Fruit fly (Drosophila melanogaster) whole organism, embryonic: Measurements from ENCODE around the gene CG16719.
A peak's percentile ranks its signal among the peaks of the same experiment; 100 is the strongest.

Experiments
- Adf1 ChIP-seq: fragments of 200-800 bp; sonication (Bioruptor generic); IDR thresholded peaks from 2 replicates; pipeline ENCODE4 v1.3.6; 2022; ENCODE audit warnings: missing biosample characterization, missing genetic modification characterization
- Aef1 ChIP-seq: fragments of 200-800 bp; sonication (Bioruptor generic); IDR thresholded peaks from 3 replicates; pipeline ENCODE4 v1.3.6; 2022; ENCODE audit warnings: missing biosample characterization, missing genetic modification characterization
- CG11696 ChIP-seq: fragments of 200-800 bp; sonication (Bioruptor generic); IDR thresholded peaks from 2 replicates; pipeline ENCODE4 v1.3.6; 2022; ENCODE audit warnings: missing biosample characterization, missing genetic modification characterization
- CG12071 ChIP-seq: fragments of 200-800 bp; sonication (Bioruptor generic); optimal IDR thresholded peaks from 3 replicates; lab custom pipeline; 2018; ENCODE audit warnings: missing biosample characterization, mild to moderate bottlenecking, missing genetic modification characterization
- CG12659 ChIP-seq: fragments of 200-800 bp; sonication (Bioruptor generic); optimal IDR thresholded peaks from 3 replicates; lab custom pipeline; 2017; ENCODE audit warnings: mild to moderate bottlenecking, missing biosample characterization, missing genetic modification reagents, missing genetic modification characterization
- CG14050 ChIP-seq: fragments of 200-800 bp; sonication (Bioruptor generic); IDR thresholded peaks from 3 replicates; pipeline ENCODE4 v1.3.6; 2022; ENCODE audit warnings: missing biosample characterization, missing genetic modification characterization
- CG14667 ChIP-seq: fragments of 200-800 bp; sonication (Bioruptor generic); IDR thresholded peaks from 2 replicates; pipeline ENCODE4 v1.3.6; 2022; ENCODE audit warnings: missing biosample characterization, missing genetic modification characterization
- CG14965 ChIP-seq: fragments of 200-800 bp; sonication (Bioruptor generic); optimal IDR thresholded peaks from 2 replicates; lab custom pipeline; 2016; ENCODE audit warnings: missing biosample characterization, missing genetic modification characterization, borderline replicate concordance
- CG1603 ChIP-seq: fragments of 200-800 bp; sonication (Bioruptor generic); optimal IDR thresholded peaks from 2 replicates; lab custom pipeline; 2019; ENCODE audit warnings: missing biosample characterization, mild to moderate bottlenecking, missing genetic modification characterization, moderate library complexity
- CG17328 ChIP-seq: fragments of 200-800 bp; sonication (Bioruptor generic); IDR thresholded peaks from 2 replicates; pipeline ENCODE4 v1.3.6; 2022; ENCODE audit warnings: missing biosample characterization, missing genetic modification characterization
- CG2116 ChIP-seq: fragments of 200-800 bp; sonication (Bioruptor generic); optimal IDR thresholded peaks from 3 replicates; lab custom pipeline; 2018; ENCODE audit warnings: missing biosample characterization, mild to moderate bottlenecking, missing genetic modification characterization
- CG2199 ChIP-seq: fragments of 200-800 bp; sonication (Bioruptor generic); IDR thresholded peaks from 3 replicates; pipeline ENCODE4 v1.3.6; 2022; ENCODE audit warnings: missing biosample characterization, missing genetic modification characterization
- CG4820 ChIP-seq: fragments of 200-800 bp; sonication (Bioruptor generic); optimal IDR thresholded peaks from 3 replicates; lab custom pipeline; 2016; ENCODE audit warnings: missing biosample characterization, missing genetic modification characterization
- CG6254 ChIP-seq: fragments of 200-800 bp; sonication (Bioruptor generic); optimal IDR thresholded peaks from 3 replicates; lab custom pipeline; 2017; ENCODE audit warnings: mild to moderate bottlenecking, missing biosample characterization, missing genetic modification reagents, missing genetic modification characterization
- CG6272 ChIP-seq: fragments of 200-800 bp; sonication (Bioruptor generic); IDR thresholded peaks from 2 replicates; pipeline ENCODE4 v1.3.6; 2022; ENCODE audit warnings: missing biosample characterization, missing genetic modification characterization
- CG6689 ChIP-seq: fragments of 200-800 bp; sonication (Bioruptor generic); IDR thresholded peaks from 2 replicates; pipeline ENCODE4 v1.3.6; 2022; ENCODE audit warnings: missing biosample characterization, missing genetic modification characterization
- CG6791 ChIP-seq: fragments of 200-800 bp; sonication (Bioruptor generic); IDR thresholded peaks from 3 replicates; pipeline ENCODE4 v1.3.6; 2022; ENCODE audit warnings: missing biosample characterization, missing genetic modification characterization; ENCODE audit not compliant: partially characterized antibody
- CG7556 ChIP-seq: fragments of 200-800 bp; sonication (Bioruptor generic); optimal IDR thresholded peaks from 2 replicates; lab custom pipeline; 2017; ENCODE audit warnings: missing biosample characterization, mild to moderate bottlenecking, missing genetic modification characterization
- CG8281 ChIP-seq: fragments of 200-800 bp; sonication (Bioruptor generic); optimal IDR thresholded peaks from 2 replicates; lab custom pipeline; 2018; ENCODE audit warnings: missing biosample characterization, mild to moderate bottlenecking, missing genetic modification characterization, moderate library complexity
- CoRest ChIP-seq: fragments of 200-800 bp; sonication (Bioruptor generic); optimal IDR thresholded peaks from 3 replicates; lab custom pipeline; 2018; ENCODE audit warnings: missing biosample characterization, mild to moderate bottlenecking, missing genetic modification characterization, moderate library complexity
- Eip74EF ChIP-seq, 2 experiments: fragments of 200-800 bp in 1 of 2; fragments of >200 bp in 1 of 2; sonication (Bioruptor generic) in 1 of 2; optimal IDR thresholded peaks; 2 replicates each; lab custom pipeline; 2017 to 2019; ENCODE audit warnings: missing biosample characterization in 2 of 2, missing genetic modification characterization in 2 of 2, mild to moderate bottlenecking in 1 of 2, moderate library complexity in 1 of 2
- Elba2 ChIP-seq: fragments of 200-800 bp; sonication (Bioruptor generic); optimal IDR thresholded peaks from 3 replicates; lab custom pipeline; 2016; ENCODE audit warnings: missing biosample characterization, missing genetic modification characterization
- H15 ChIP-seq: fragments of 200-800 bp; sonication (Bioruptor generic); IDR thresholded peaks from 3 replicates; pipeline ENCODE4 v1.3.6; 2022; ENCODE audit warnings: missing biosample characterization, missing genetic modification characterization
- Hand ChIP-seq: fragments of 200-800 bp; sonication (Bioruptor generic); optimal IDR thresholded peaks from 2 replicates; lab custom pipeline; 2017; ENCODE audit warnings: mild to moderate bottlenecking, missing biosample characterization, missing genetic modification reagents, missing genetic modification characterization
- Hr39 ChIP-seq: fragments of >200 bp; optimal IDR thresholded peaks from 2 replicates; lab custom pipeline; 2017
- Lim3 ChIP-seq: fragments of 200-800 bp; sonication (Bioruptor generic); IDR thresholded peaks from 2 replicates; pipeline ENCODE4 v1.3.6; 2022; ENCODE audit warnings: missing biosample characterization, missing genetic modification characterization
- Nf-YA ChIP-seq: fragments of 200-800 bp; sonication (Bioruptor generic); IDR thresholded peaks from 2 replicates; pipeline ENCODE4 v1.3.6; 2022; ENCODE audit warnings: missing biosample characterization, missing genetic modification characterization
- Nf-YB ChIP-seq: fragments of 200-800 bp; sonication (Bioruptor generic); optimal IDR thresholded peaks from 3 replicates; lab custom pipeline; 2019; ENCODE audit warnings: missing biosample characterization, mild to moderate bottlenecking, missing genetic modification characterization, moderate library complexity
- Optix ChIP-seq: fragments of 200-800 bp; sonication (Bioruptor generic); IDR thresholded peaks from 3 replicates; pipeline ENCODE4 v1.3.6; 2022; ENCODE audit warnings: missing biosample characterization, missing genetic modification characterization
- PHDP ChIP-seq: fragments of 200-800 bp; sonication (Bioruptor generic); optimal IDR thresholded peaks from 3 replicates; lab custom pipeline; 2018; ENCODE audit warnings: missing biosample characterization, mild to moderate bottlenecking, missing genetic modification characterization, moderate library complexity
- Sry-δ ChIP-seq: fragments of 200-800 bp; sonication (Bioruptor generic); optimal IDR thresholded peaks from 2 replicates; lab custom pipeline; 2016; ENCODE audit warnings: missing biosample characterization, missing genetic modification characterization
- Taf1 ChIP-seq: fragments of 200-800 bp; sonication (Bioruptor generic); IDR thresholded peaks from 2 replicates; pipeline ENCODE4 v1.3.6; 2022; ENCODE audit warnings: missing biosample characterization, missing genetic modification characterization
- Vsx1 ChIP-seq: fragments of 200-800 bp; sonication (Bioruptor generic); optimal IDR thresholded peaks from 2 replicates; lab custom pipeline; 2017; ENCODE audit warnings: missing biosample characterization, mild to moderate bottlenecking, missing genetic modification characterization, missing genetic modification reagents
- Xrp1 ChIP-seq: fragments of 200-800 bp; sonication (Bioruptor generic); IDR thresholded peaks from 2 replicates; pipeline ENCODE4 v1.3.6; 2022; ENCODE audit warnings: missing biosample characterization, missing genetic modification characterization
- aop ChIP-seq: fragments of 200-800 bp; sonication (Bioruptor generic); IDR thresholded peaks from 2 replicates; pipeline ENCODE4 v1.3.6; 2022; ENCODE audit warnings: missing biosample characterization, missing genetic modification characterization
- crp ChIP-seq, 2 experiments: fragments of 200-800 bp; sonication (Bioruptor generic); optimal IDR thresholded peaks; 2 replicates in 1 of 2; 3 replicates in 1 of 2; lab custom pipeline; 2017; ENCODE audit warnings: missing biosample characterization in 2 of 2, missing genetic modification characterization in 2 of 2, mild to moderate bottlenecking in 1 of 2, moderate library complexity in 1 of 2
- eve ChIP-seq, 2 experiments: fragments of >200 bp; optimal IDR thresholded peaks; 2 replicates each; lab custom pipeline; 2017; ENCODE audit warnings: missing biosample characterization in 2 of 2, missing genetic modification characterization in 2 of 2
- ken ChIP-seq: fragments of 200-800 bp; sonication (Bioruptor generic); IDR thresholded peaks from 3 replicates; pipeline ENCODE4 v1.3.6; 2022; ENCODE audit warnings: missing biosample characterization, missing genetic modification characterization
- onecut ChIP-seq: fragments of 200-800 bp; sonication (Bioruptor generic); IDR thresholded peaks from 2 replicates; pipeline ENCODE4 v1.3.6; 2022; ENCODE audit warnings: missing biosample characterization, missing genetic modification characterization
- peb ChIP-seq: fragments of 200-800 bp; sonication (Bioruptor generic); IDR thresholded peaks from 2 replicates; pipeline ENCODE4 v1.3.6; 2022; ENCODE audit warnings: missing biosample characterization, missing genetic modification characterization
- pita ChIP-seq: fragments of 200-800 bp; sonication (Bioruptor generic); optimal IDR thresholded peaks from 2 replicates; lab custom pipeline; 2017; ENCODE audit warnings: missing biosample characterization, mild to moderate bottlenecking, missing genetic modification characterization
- prd ChIP-seq, 3 experiments: fragments of >200 bp in 2 of 3; fragments of 200-800 bp in 1 of 3; sonication (Bioruptor generic) in 1 of 3; optimal IDR thresholded peaks in 2 of 3; IDR thresholded peaks in 1 of 3; 2 replicates in 2 of 3; 3 replicates in 1 of 3; pipeline versions ENCODE4 v1.3.6 to Lab custom; 2017 to 2022; ENCODE audit warnings: missing biosample characterization in 1 of 3, missing genetic modification characterization in 1 of 3
- psq ChIP-seq: fragments of 200-800 bp; sonication (Bioruptor generic); optimal IDR thresholded peaks from 2 replicates; lab custom pipeline; 2017; ENCODE audit warnings: missing biosample characterization, missing genetic modification characterization
- ranshi ChIP-seq: fragments of 200-800 bp; sonication (Bioruptor generic); IDR thresholded peaks from 2 replicates; pipeline ENCODE4 v1.3.6; 2022; ENCODE audit warnings: missing biosample characterization, missing genetic modification characterization
- ro ChIP-seq: fragments of 200-800 bp; sonication (Bioruptor generic); IDR thresholded peaks from 2 replicates; pipeline ENCODE4 v1.3.6; 2022; ENCODE audit warnings: missing biosample characterization, missing genetic modification characterization
- sim ChIP-seq: fragments of 200-800 bp; sonication (Bioruptor generic); IDR thresholded peaks from 2 replicates; pipeline ENCODE4 v1.3.6; 2022; ENCODE audit warnings: missing biosample characterization, missing genetic modification characterization
- toy ChIP-seq: fragments of 200-800 bp; sonication (Bioruptor generic); IDR thresholded peaks from 2 replicates; pipeline ENCODE4 v1.3.6; 2022; ENCODE audit warnings: missing biosample characterization, missing genetic modification characterization
- unpg ChIP-seq: fragments of 200-800 bp; sonication (Bioruptor generic); optimal IDR thresholded peaks from 3 replicates; lab custom pipeline; 2018; ENCODE audit warnings: missing biosample characterization, mild to moderate bottlenecking, missing genetic modification characterization, moderate library complexity

The CG16719 gene

DNA sequence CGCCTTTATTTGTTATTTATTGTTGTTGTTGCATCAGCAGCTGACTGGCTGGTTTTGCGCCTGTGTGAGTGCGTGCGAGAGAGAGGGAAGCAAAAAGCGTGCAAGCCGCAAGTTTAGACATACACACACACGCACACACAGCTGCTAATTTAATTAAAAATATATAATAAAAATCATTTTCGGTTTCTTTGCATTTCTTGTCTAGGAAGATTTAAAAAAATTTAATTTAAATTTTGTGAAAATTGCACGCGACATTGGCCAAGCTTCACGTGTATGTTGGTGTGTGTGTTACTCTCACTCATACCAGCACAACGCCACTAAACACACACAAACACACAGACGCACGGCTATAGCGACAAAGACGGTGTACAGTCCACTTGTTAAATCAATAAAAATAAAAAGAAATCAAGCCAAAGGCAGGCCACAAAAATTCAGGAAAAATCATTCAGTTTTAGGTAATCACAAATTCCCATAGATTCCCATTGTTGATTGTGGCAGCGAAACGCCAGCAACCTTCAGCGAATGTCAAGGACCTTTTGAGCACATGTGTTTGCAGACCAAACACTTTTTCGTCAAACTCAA lies 8.7 kb downstream of the CG16719 start (continued):
- no peak for TF ChIP-seq CG14965 (GFP tag; lab: Kevin White, UChicago)
- TF ChIP-seq Hr39, result no peak
- 0 out of 2 replicates have a peak, but pooled peaks have one; percentile 35 for TF ChIP-seq Taf1 (GFP tag; lab: Robert Waterston, UW)
- TF ChIP-seq Nf-YA (GFP tag; lab: Robert Waterston, UW), result no peak
- TF ChIP-seq aop (GFP tag; lab: Robert Waterston, UW), result no peak
- no peak for TF ChIP-seq Elba2 (GFP tag; lab: Kevin White, UChicago)
- peak; percentile 53 for TF ChIP-seq Vsx1 (GFP tag; lab: Kevin White, UChicago)
- TF ChIP-seq prd (optimal IDR thresholded peaks at IDR 0.05; lab: Kevin White, UChicago), result no peak
- peak; percentile 43; the same call in 2 of the 3 replicates for TF ChIP-seq prd (GFP tag; IDR thresholded peaks at IDR 0.05; lab: Robert Waterston, UW)
- TF ChIP-seq CG6254 (GFP tag; lab: Kevin White, UChicago), result peak; percentile 31
- TF ChIP-seq toy (GFP tag; lab: Robert Waterston, UW), result no peak
- TF ChIP-seq eve (GFP tag; optimal IDR thresholded peaks at IDR 0.05; lab: Kevin White, UChicago), result peak in 1 of 2 experiments; percentile 30
- TF ChIP-seq CG14050, result no peak; the same call in 2 of the 3 replicates
- no peak for TF ChIP-seq Sry-δ (GFP tag; lab: Kevin White, UChicago)
- TF ChIP-seq Xrp1 (GFP tag; lab: Robert Waterston, UW), result peak; percentile 56; the same call in 1 of the 2 replicates
- 0 out of 2 replicates have a peak, but pooled peaks have one; percentile 9 for TF ChIP-seq ranshi (GFP tag; lab: Robert Waterston, UW)
- no peak for TF ChIP-seq CG6272
- no peak for TF ChIP-seq H15 (GFP tag; lab: Robert Waterston, UW)
- TF ChIP-seq Aef1 (GFP tag; lab: Robert Waterston, UW), result peak; percentile 22; the same call in 2 of the 3 replicates
- TF ChIP-seq onecut (GFP tag; lab: Robert Waterston, UW), result peak; percentile 31; the same call in 1 of the 2 replicates
- no peak for TF ChIP-seq Lim3 (GFP tag; lab: Robert Waterston, UW)
- TF ChIP-seq crp (GFP tag; optimal IDR thresholded peaks at IDR 0.05; lab: Kevin White, UChicago), result peak in 1 of 2 experiments; percentile 30
- TF ChIP-seq PHDP (tag; lab: Kevin White, UChicago), result peak; percentile 4
- TF ChIP-seq unpg, result peak; percentile 36
- no peak for TF ChIP-seq CG4820
- 0 out of 2 replicates have a peak, but pooled peaks have one; percentile 41 for TF ChIP-seq sim (GFP tag; lab: Robert Waterston, UW)
- 0 out of 2 replicates have a peak, but pooled peaks have one; percentile 8 for TF ChIP-seq CG14667 (GFP tag; lab: Robert Waterston, UW)
- 0 out of 2 replicates have a peak, but pooled peaks have one; percentile 26 for TF ChIP-seq peb (GFP tag; lab: Robert Waterston, UW)
- TF ChIP-seq ken, result 0 out of 3 replicates have a peak, but pooled peaks have one; percentile 44
- TF ChIP-seq psq (GFP tag; lab: Kevin White, UChicago), result no peak
- peak; percentile 44; the same call in 1 of the 2 replicates for TF ChIP-seq CG17328
- TF ChIP-seq CG6791 (GFP tag; lab: Robert Waterston, UW), result peak; percentile 52; the same call in 1 of the 3 replicates

DNA sequence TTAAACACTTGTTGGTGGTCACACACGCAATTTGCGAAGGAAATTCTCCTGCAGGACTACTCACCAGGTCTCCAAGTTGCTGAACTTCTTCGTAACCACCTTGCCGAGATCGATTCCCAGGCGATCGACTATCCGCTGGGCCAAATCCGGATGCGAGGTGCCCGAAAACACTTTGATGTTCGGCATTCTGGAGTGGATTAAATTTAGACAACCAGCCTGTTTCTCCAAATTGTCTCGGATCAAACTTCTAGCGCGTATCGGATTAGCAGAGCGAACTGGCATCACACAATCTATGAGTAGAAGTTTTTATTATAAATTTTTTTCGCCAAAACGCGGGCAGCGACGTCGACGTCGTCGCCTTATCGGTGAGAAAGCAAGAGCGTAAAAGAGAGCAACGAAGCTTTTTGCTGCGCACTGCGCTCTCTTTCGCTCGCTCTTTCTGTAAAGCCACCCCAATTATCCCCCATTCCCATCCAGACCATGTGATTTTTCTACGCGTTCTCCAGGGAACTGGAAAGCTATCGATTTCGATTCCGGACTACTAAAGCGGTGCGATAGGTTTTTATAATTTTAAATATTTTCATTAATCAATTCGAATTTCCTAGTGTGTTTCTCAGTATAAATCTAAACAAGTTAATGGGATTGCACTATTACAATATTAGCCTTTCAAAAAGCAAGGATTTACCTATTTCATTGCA lies 9.3 kb downstream of the CG16719 start:
- no peak for TF ChIP-seq Hand
- TF ChIP-seq Nf-YB, result no peak
- TF ChIP-seq CG12659 (GFP tag; lab: Kevin White, UChicago), result no peak
- TF ChIP-seq Optix (GFP tag; lab: Robert Waterston, UW), result no peak
- TF ChIP-seq Eip74EF (GFP tag; optimal IDR thresholded peaks at IDR 0.05; lab: Kevin White, UChicago), result no peak
- no peak for TF ChIP-seq CG2199 (GFP tag; lab: Robert Waterston, UW)
- TF ChIP-seq Adf1 (GFP tag; lab: Robert Waterston, UW), result peak; percentile 96
- no peak for TF ChIP-seq pita (GFP tag; lab: Kevin White, UChicago)
- no peak for TF ChIP-seq CG2116 (GFP tag; lab: Kevin White, UChicago)
- TF ChIP-seq CG1603 (tag; lab: Kevin White, UChicago), result no peak
- TF ChIP-seq CoRest (tag; lab: Kevin White, UChicago), result no peak
- no peak for TF ChIP-seq CG7556
- peak; percentile 14 for TF ChIP-seq CG12071
- TF ChIP-seq ro (GFP tag; lab: Robert Waterston, UW), result no peak
- TF ChIP-seq CG6689 (GFP tag; lab: Robert Waterston, UW), result no peak
- TF ChIP-seq CG8281 (tag; lab: Kevin White, UChicago), result no peak
- TF ChIP-seq CG11696 (GFP tag; lab: Robert Waterston, UW), result no peak
